Fruit fly (Drosophila melanogaster): ENCODE data around the gene CG1785.
A peak's percentile ranks its signal among the peaks of the same experiment; 100 is the strongest.

CG1785 gene

dm6 chrX:8665576-8666297 is 49.0 kb upstream of the CG1785 start:
- TF ChIP-seq Dif (GFP tag; optimal IDR thresholded peaks at IDR 0.05; ENCODE audit: partially characterized antibody) = no peak
- TF ChIP-seq Hr78 (GFP tag; optimal IDR thresholded peaks at IDR 0.05) = no peak
- no peak for TF ChIP-seq HLH106 (tag; optimal IDR thresholded peaks at IDR 0.05)
- TF ChIP-seq dmrt93B (GFP tag; optimal IDR thresholded peaks at IDR 0.05) = no peak
- no peak for TF ChIP-seq brk (GFP tag; optimal IDR thresholded peaks at IDR 0.05)
- no peak for TF ChIP-seq Rel (GFP tag; optimal IDR thresholded peaks at IDR 0.05)
- no peak for TF ChIP-seq Rel (tag; optimal IDR thresholded peaks at IDR 0.05)
- no peak for TF ChIP-seq foxo (GFP tag; optimal IDR thresholded peaks at IDR 0.05)
- no peak for TF ChIP-seq CrebA (GFP tag; optimal IDR thresholded peaks at IDR 0.05; ENCODE audit: borderline replicate concordance)
- TF ChIP-seq Hr83 (GFP tag; optimal IDR thresholded peaks at IDR 0.05; ENCODE audit: poor library complexity, severe bottlenecking) = no peak
- no peak for TF ChIP-seq Dfd (GFP tag; optimal IDR thresholded peaks at IDR 0.05)
- no peak for TF ChIP-seq lola (GFP tag; optimal IDR thresholded peaks at IDR 0.05)
- no peak for TF ChIP-seq br (GFP tag; optimal IDR thresholded peaks at IDR 0.05)
- TF ChIP-seq dsf (GFP tag; optimal IDR thresholded peaks at IDR 0.05; ENCODE audit: borderline replicate concordance) = no peak

DNA sequence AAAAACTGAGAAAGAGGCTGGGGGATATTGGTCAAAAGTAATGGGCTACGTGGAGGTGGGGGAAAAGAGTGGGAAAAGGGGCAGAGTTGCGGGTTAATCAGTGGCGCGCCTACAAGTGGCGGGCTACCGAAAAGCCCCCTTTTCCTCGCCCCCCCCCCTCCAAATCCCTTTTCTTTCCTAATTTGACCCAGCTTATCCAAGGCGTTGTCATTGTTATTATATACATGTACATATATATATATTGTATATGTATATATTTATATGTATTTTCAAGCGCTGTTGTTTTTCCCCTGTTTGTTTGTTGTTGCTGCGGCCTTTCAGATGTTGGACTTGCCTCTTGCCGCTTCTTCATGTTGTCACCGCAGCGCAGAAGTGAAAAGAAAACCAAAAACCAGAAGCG is 47.7 kb upstream of the CG1785 start:
- TF ChIP-seq dl (GFP tag; optimal IDR thresholded peaks at IDR 0.05; ENCODE audit: insufficient read depth in 1 of 2, partially characterized antibody in 2 of 2) (no peak), Rel (GFP tag; optimal IDR thresholded peaks at IDR 0.05) (no peak), Rel (tag; optimal IDR thresholded peaks at IDR 0.05) (no peak), CG9705 (GFP tag; optimal IDR thresholded peaks at IDR 0.05) (no peak), Abd-B (GFP tag; optimal IDR thresholded peaks at IDR 0.05) (no peak), foxo (GFP tag; optimal IDR thresholded peaks at IDR 0.05) (no peak), Vsx2 (GFP tag; optimal IDR thresholded peaks at IDR 0.05; ENCODE audit: partially characterized antibody) (no peak), sage (GFP tag; optimal IDR thresholded peaks at IDR 0.05) (no peak)

DNA sequence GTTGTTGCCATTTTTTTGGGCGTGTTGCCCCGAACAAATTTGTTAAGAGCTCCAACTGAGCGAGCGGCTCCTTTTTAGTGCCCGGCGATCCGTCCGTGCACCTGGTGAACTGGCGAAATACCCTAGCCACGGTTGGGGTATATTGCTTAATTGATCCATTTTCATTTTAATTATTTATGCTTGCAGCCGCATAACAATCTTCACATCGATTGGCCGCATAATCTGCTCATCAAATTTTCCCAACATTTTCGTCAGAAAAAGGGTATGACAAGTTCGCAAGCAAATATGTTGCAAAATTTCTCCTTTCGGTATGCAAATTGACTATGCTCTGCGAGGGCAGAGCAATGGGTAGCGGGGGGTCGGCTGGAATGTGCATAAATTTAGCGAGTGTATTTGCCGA is 47.0 kb upstream of the CG1785 start:
- no peak for TF ChIP-seq Hr78 (GFP tag; optimal IDR thresholded peaks at IDR 0.05)
- no peak for TF ChIP-seq N (GFP tag; optimal IDR thresholded peaks at IDR 0.05)
- TF ChIP-seq jim (GFP tag; optimal IDR thresholded peaks at IDR 0.05) = no peak
- peak; percentile 53 for TF ChIP-seq OdsH (GFP tag; optimal IDR thresholded peaks at IDR 0.05)
- TF ChIP-seq Jra (GFP tag; optimal IDR thresholded peaks at IDR 0.05) = no peak
- no peak for TF ChIP-seq CG32264 (GFP tag; optimal IDR thresholded peaks at IDR 0.05)
- TF ChIP-seq ey (GFP tag; optimal IDR thresholded peaks at IDR 0.05) = peak; percentile 80
- TF ChIP-seq HLH106 (tag; optimal IDR thresholded peaks at IDR 0.05) = peak; percentile 67
- no peak for TF ChIP-seq tai (GFP tag; optimal IDR thresholded peaks at IDR 0.05)
- TF ChIP-seq Mio (GFP tag; optimal IDR thresholded peaks at IDR 0.05) = no peak
- peak; percentile 23 for TF ChIP-seq Dfd (GFP tag; optimal IDR thresholded peaks at IDR 0.05)
- peak; percentile 57 for TF ChIP-seq Hnf4 (GFP tag; optimal IDR thresholded peaks at IDR 0.05)
- peak; percentile 67 for TF ChIP-seq woc (GFP tag; optimal IDR thresholded peaks at IDR 0.05)
- TF ChIP-seq dsf (GFP tag; optimal IDR thresholded peaks at IDR 0.05; ENCODE audit: borderline replicate concordance) = no peak
- no peak for TF ChIP-seq Rel (GFP tag; optimal IDR thresholded peaks at IDR 0.05)
- TF ChIP-seq Rel (tag; optimal IDR thresholded peaks at IDR 0.05) = no peak
- peak; percentile 66 for TF ChIP-seq fru (GFP tag; optimal IDR thresholded peaks at IDR 0.05)
- TF ChIP-seq h (GFP tag; optimal IDR thresholded peaks at IDR 0.05) = peak; percentile 64
- TF ChIP-seq dmrt93B (GFP tag; optimal IDR thresholded peaks at IDR 0.05) = peak; percentile 30
- TF ChIP-seq CG9705 (GFP tag; optimal IDR thresholded peaks at IDR 0.05) = no peak
- peak in 1 of 2 experiments; percentile 74 for TF ChIP-seq foxo (GFP tag; optimal IDR thresholded peaks at IDR 0.05)
- no peak for TF ChIP-seq pan (optimal IDR thresholded peaks at IDR 0.05)
- peak; percentile 21 for TF ChIP-seq psq (GFP tag; optimal IDR thresholded peaks at IDR 0.05)
- no peak for TF ChIP-seq sv (GFP tag; optimal IDR thresholded peaks at IDR 0.05)
- TF ChIP-seq CrebA (GFP tag; optimal IDR thresholded peaks at IDR 0.05; ENCODE audit: borderline replicate concordance) = no peak
- no peak for TF ChIP-seq GATAd (GFP tag; optimal IDR thresholded peaks at IDR 0.05)
- no peak for TF ChIP-seq usp (GFP tag; optimal IDR thresholded peaks at IDR 0.05)
- no peak for TF ChIP-seq lola (GFP tag; optimal IDR thresholded peaks at IDR 0.05)
- TF ChIP-seq rgr (GFP tag; optimal IDR thresholded peaks at IDR 0.05) = peak; percentile 57
- TF ChIP-seq Sp1 (GFP tag; optimal IDR thresholded peaks at IDR 0.05) = peak; percentile 64
- TF ChIP-seq br (GFP tag; optimal IDR thresholded peaks at IDR 0.05) = peak; percentile 70
- no peak for TF ChIP-seq brk (GFP tag; optimal IDR thresholded peaks at IDR 0.05)
- no peak for TF ChIP-seq Hr83 (GFP tag; optimal IDR thresholded peaks at IDR 0.05; ENCODE audit: poor library complexity, severe bottlenecking)
- TF ChIP-seq dl (GFP tag; optimal IDR thresholded peaks at IDR 0.05; ENCODE audit: insufficient read depth in 1 of 2, partially characterized antibody in 2 of 2) = no peak
- no peak for TF ChIP-seq Vsx2 (GFP tag; optimal IDR thresholded peaks at IDR 0.05; ENCODE audit: partially characterized antibody)
- TF ChIP-seq sage (GFP tag; optimal IDR thresholded peaks at IDR 0.05) = no peak
- TF ChIP-seq Dif (GFP tag; optimal IDR thresholded peaks at IDR 0.05; ENCODE audit: partially characterized antibody) = no peak
- no peak for TF ChIP-seq Abd-B (GFP tag; optimal IDR thresholded peaks at IDR 0.05)
- no peak for TF ChIP-seq Myc (optimal IDR thresholded peaks at IDR 0.05)

All from whole organism, wandering third instar larva.